Worm (Caenorhabditis elegans) whole organism, dauer: ENCODE results near the gene sbp-1.

Source experiments
- unc-62 ChIP-seq: sonication (generic microtip); optimal IDR thresholded peaks from 2 replicates; lab custom pipeline; 2017; ENCODE audit warnings: missing biosample characterization, missing genetic modification reagents, missing genetic modification characterization

The sbp-1 gene

DNA sequence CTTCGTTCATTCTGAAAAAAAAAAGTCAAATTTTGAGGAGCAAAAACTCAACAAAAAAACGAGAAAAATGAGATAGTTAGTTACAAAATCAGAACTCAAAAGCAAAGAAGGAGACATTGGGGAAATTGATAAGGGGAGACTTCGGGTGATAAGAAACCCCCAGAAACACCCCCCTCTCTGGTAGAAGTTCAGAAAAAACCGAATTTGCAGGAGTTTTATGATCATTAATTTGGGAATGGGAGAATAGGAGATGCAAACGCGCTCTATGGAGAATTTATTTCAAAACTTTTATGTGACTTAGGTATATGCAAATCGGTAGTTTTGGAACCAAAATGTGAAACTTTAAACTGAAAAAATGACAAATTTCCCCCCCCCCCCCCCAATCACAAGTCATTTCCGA is at the start of gene sbp-1:
sbp-1 (minus strand) TSS at position 11 of the 400 bp plus-strand sequence.
- no peak for TF ChIP-seq unc-62 (GFP tag; lab: Kevin White, UChicago)

ce11 chrIII:11490221-11490620 is 47.9 kb upstream of the sbp-1 start:
- no peak for TF ChIP-seq unc-62 (GFP tag; lab: Kevin White, UChicago)

- no peak for TF ChIP-seq unc-62 (GFP tag; lab: Kevin White, UChicago)
These were observed 47.2 kb upstream of the sbp-1 start for ce11 chrIII:11489601-11490000.

ce11 chrIII:11488662-11489349 is 46.4 kb upstream of the sbp-1 start:
- no peak for TF ChIP-seq unc-62 (GFP tag; lab: Kevin White, UChicago)

DNA sequence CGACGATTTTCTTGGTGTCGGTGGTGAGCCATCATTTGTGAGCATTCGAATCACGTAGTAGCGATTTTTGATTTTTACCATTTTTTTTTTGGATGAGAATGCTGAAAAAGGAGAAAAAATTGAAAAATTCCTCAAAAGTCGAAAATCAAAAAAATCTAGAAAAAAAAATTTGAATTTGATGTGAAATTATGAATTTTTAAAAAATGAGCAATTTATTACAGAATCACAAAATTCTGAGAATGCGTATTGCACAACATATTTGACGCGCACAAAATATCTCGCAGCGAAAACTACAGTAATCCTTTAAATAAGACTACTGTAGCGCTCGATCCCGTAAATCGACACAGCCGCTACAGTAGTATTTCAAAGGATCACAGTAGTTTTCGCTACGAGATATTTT is 44.9 kb upstream of the sbp-1 start, which contains the start of gene popl-5:
popl-5 (minus strand) TSS at position 101 of the 400 bp plus-strand sequence.
- no peak for TF ChIP-seq unc-62 (GFP tag; lab: Kevin White, UChicago)

ce11 chrIII:11484139-11484590 is 41.8 kb upstream of the sbp-1 start, which contains the start of gene fbxa-220:
Gene fbxa-220, minus strand, starts transcription at chrIII:11484189.
- TF ChIP-seq unc-62 (GFP tag; lab: Kevin White, UChicago) = no peak

ce11 chrIII:11481309-11481845 is 39.0 kb upstream of the sbp-1 start:
- no peak for TF ChIP-seq unc-62 (GFP tag; lab: Kevin White, UChicago)

- TF ChIP-seq unc-62 (GFP tag; lab: Kevin White, UChicago) = no peak
These were observed 36.4 kb upstream of the sbp-1 start for ce11 chrIII:11478468-11479363.

ce11 chrIII:11477307-11477706 is 34.9 kb upstream of the sbp-1 start:
- TF ChIP-seq unc-62 (GFP tag; lab: Kevin White, UChicago) = no peak

DNA sequence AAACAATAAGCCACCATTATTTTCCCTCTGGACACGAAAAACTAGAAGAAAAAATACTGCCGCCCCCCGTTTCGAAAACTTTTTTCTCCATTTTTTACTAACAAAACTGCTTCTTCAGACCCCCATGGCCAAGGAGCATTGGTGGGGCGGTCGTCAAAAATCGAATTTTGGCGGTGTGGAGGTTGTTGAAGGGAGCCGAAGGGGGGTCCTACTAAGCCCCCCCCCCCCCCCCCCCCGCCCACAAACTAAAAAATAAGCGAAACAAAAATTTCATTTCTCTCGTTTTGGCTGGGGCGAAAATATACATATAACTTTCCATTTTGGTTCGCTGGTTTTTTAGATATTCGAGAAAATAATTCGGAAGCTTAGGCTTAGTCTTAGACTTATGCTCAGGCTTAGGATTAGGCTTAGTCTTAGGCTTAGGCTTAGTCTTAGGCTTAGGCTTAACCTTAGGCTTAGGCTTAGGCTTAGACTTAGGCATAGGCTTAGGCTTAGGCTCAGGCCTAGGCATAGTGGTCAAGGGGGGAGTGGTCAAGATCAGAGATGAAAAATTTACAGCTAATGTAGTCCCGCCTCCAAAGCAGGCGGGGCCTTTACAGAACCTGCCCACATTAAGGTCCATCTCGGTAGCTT is 32.4 kb upstream of the sbp-1 start:
- no peak for TF ChIP-seq unc-62 (GFP tag; lab: Kevin White, UChicago)

DNA sequence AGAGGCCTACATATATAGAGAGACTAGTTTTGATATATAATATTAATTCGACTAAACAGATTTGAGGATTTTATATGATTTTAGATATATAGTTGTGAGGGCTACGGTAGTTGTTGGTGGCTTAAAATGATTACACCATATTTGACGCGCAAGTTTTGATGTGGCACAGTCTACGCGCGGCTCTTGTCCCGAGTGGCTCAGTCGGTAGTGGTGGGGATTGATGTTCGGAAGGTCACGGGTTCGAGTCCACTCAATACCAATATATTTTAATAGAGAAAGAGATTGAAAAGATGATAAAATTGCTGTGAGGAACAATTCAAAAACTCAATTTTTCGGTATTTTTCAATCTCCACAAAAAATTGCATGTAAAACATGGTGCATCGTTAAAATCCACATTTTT is 30.5 kb upstream of the sbp-1 start:
- no peak for TF ChIP-seq unc-62 (GFP tag; lab: Kevin White, UChicago)

DNA sequence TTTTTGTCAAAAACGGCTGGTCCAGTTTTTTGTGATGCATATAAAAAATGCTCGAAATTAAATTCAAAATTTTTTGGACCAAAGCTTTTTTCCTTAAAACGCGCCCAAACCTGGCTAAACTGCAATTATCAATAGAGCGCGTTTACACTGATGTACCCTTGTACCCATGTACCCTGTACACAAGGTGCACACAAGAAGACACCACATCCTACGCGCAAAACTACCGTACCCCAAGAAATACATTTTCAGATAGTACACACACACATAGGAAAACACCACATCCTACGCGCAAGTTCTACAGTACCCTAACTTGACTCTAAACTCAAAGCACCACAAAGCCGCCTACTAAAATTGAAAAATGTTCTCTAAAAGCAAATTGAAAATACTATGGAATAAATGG is 29.0 kb upstream of the sbp-1 start:
- TF ChIP-seq unc-62 (GFP tag; lab: Kevin White, UChicago) = no peak

- TF ChIP-seq unc-62 (GFP tag; lab: Kevin White, UChicago) = no peak
These were observed 28.0 kb upstream of the sbp-1 start, which contains the start of gene bed-2 for ce11 chrIII:11470311-11470858. Gene bed-2, minus strand, starts transcription at chrIII:11470808.

DNA sequence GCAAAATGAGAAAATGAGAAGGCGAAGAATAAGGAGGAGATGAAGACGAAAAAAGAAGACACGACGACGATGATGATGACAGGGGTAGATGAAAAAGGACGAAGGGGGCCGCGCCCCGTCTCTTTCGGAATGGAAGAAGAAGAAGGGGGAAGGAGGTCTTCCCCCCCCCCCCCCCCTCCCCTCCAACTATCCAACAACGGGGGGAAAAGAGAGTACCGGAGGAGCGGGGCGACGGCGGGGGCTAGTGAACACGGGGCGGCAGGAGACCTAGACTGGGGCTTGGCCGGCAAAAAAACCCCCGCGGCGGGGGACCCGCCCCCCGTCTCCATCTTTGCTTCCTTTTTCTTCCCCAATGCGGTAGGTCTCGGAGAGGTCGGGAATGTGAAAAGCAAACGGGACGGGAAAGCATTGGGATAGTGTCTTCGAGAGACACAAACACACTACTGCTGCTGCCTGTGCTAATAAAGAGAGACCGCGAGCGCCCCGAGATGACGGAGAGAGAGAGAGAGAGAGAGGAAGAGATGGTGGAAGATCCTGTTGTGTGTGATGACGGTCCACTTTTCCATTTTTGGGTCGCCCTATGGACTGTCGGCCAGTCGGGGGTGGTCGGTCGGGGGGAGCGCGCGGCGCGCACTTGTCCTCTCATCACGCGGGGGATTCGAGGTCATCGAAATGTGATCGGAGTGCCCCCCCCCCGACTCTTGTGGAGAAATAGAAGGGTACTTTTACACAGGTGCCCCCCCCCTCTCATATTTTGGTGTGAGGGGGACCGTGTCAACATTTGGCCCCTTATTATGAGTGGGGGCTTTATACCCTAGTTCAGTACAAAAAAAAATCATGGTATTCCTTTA is 25.5 kb upstream of the sbp-1 start:
- no peak for TF ChIP-seq unc-62 (GFP tag; lab: Kevin White, UChicago)
